Fruit fly (Drosophila melanogaster) whole organism, pupa: ENCODE data around the gene CG2224.

ENCODE experiments used
- CG12605 ChIP-seq: fragments of 200-800 bp; sonication (Bioruptor generic); IDR thresholded peaks from 2 replicates; pipeline ENCODE4 v1.3.6; 2022; ENCODE audit warnings: missing biosample characterization, missing genetic modification characterization
- CG13204 ChIP-seq: fragments of 200-800 bp; sonication (Bioruptor generic); optimal IDR thresholded peaks from 2 replicates; lab custom pipeline; 2018; ENCODE audit warnings: missing biosample characterization, mild to moderate bottlenecking, missing genetic modification characterization, moderate library complexity
- CG15710 ChIP-seq: fragments of 200-800 bp; sonication (Bioruptor generic); optimal IDR thresholded peaks from 2 replicates; lab custom pipeline; 2018; ENCODE audit warnings: missing biosample characterization, mild to moderate bottlenecking, missing genetic modification characterization, moderate library complexity
- CG32121 ChIP-seq: fragments of 200-800 bp; sonication (Bioruptor generic); IDR thresholded peaks from 2 replicates; pipeline ENCODE4 v1.3.6; 2022; ENCODE audit warnings: missing biosample characterization, missing genetic modification characterization
- CG4496 ChIP-seq: fragments of 200-800 bp; sonication (Bioruptor generic); IDR thresholded peaks from 3 replicates; pipeline ENCODE4 v1.3.6; 2022; ENCODE audit warnings: missing biosample characterization, missing genetic modification characterization
- CG8159 ChIP-seq: fragments of 200-800 bp; sonication (Bioruptor generic); optimal IDR thresholded peaks from 3 replicates; lab custom pipeline; 2018; ENCODE audit warnings: missing biosample characterization, mild to moderate bottlenecking, missing genetic modification characterization, moderate library complexity
- CG8301 ChIP-seq: fragments of 200-800 bp; sonication (Bioruptor generic); optimal IDR thresholded peaks from 2 replicates; lab custom pipeline; 2018; ENCODE audit warnings: missing biosample characterization, mild to moderate bottlenecking, missing genetic modification characterization
- CG9948 ChIP-seq: fragments of 200-800 bp; sonication (Bioruptor generic); optimal IDR thresholded peaks from 2 replicates; lab custom pipeline; 2018; ENCODE audit warnings: missing biosample characterization, mild to moderate bottlenecking, missing genetic modification characterization, moderate library complexity
- Pif1A ChIP-seq: fragments of 200-800 bp; sonication (Bioruptor generic); optimal IDR thresholded peaks from 3 replicates; lab custom pipeline; 2016; ENCODE audit warnings: missing biosample characterization, missing genetic modification characterization
- Snoo ChIP-seq: fragments of 200-800 bp; sonication (Bioruptor generic); optimal IDR thresholded peaks from 3 replicates; lab custom pipeline; 2017; ENCODE audit warnings: missing biosample characterization, mild to moderate bottlenecking, missing genetic modification characterization, inconsistent platforms
- fd96Ca ChIP-seq: fragments of 200-800 bp; sonication (Bioruptor generic); IDR thresholded peaks from 3 replicates; pipeline ENCODE4 v1.3.6; 2022; ENCODE audit warnings: missing biosample characterization, missing genetic modification characterization
- rn ChIP-seq: fragments of 200-800 bp; sonication (Bioruptor generic); IDR thresholded peaks from 2 replicates; pipeline ENCODE4 v1.3.6; 2022; ENCODE audit warnings: missing biosample characterization, missing genetic modification characterization

DNA sequence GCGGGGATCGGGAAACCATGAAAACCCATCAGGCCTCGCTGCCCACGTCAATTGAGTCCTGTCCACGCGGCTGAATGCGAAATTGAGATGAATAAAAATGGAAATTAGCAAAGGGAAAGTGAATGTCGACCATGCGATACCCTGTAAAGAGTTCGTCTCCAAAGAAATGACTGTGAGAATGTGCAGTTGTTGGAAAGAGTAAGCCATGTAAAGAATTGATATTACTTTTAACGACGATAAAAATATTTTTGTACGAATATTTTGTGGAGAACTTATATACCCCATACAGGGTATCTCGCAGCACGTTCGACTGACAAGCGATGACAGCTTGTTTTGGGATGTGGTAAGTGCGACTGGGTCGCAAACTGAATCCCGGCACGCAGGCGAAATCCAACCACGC lies 42.1 kb upstream of the CG2224 start:
- peak; percentile 76; the same call in 2 of the 3 replicates for TF ChIP-seq CG4496 (GFP tag; lab: Robert Waterston, UW)
- no peak for TF ChIP-seq rn (GFP tag; lab: Robert Waterston, UW)
- no peak for TF ChIP-seq CG12605 (GFP tag; lab: Robert Waterston, UW)
- TF ChIP-seq CG9948 (tag; lab: Kevin White, UChicago) = no peak
- TF ChIP-seq CG15710 (tag; lab: Kevin White, UChicago) = no peak
- peak; percentile 67 for TF ChIP-seq CG8159 (tag; lab: Kevin White, UChicago)
- TF ChIP-seq Pif1A (GFP tag; lab: Kevin White, UChicago) = peak; percentile 60
- no peak for TF ChIP-seq CG8301 (tag; lab: Kevin White, UChicago)
- TF ChIP-seq CG32121 (GFP tag; lab: Robert Waterston, UW) = no peak
- no peak for TF ChIP-seq CG13204 (GFP tag; lab: Kevin White, UChicago)
- TF ChIP-seq Snoo (tag; lab: Kevin White, UChicago) = no peak
- TF ChIP-seq fd96Ca = peak; percentile 66; the same call in 2 of the 3 replicates
